Fruit fly (Drosophila melanogaster): Measurements from ENCODE around the gene CG10077.

Gene CG10077

dm6 chr3L:6981823-6982222, 26.1 kb upstream of the CG10077 start (continued):
- no peak for TF ChIP-seq ttk (GFP tag; IDR thresholded peaks at IDR 0.05)
- no peak for TF ChIP-seq slbo (GFP tag; IDR thresholded peaks at IDR 0.05)

DNA sequence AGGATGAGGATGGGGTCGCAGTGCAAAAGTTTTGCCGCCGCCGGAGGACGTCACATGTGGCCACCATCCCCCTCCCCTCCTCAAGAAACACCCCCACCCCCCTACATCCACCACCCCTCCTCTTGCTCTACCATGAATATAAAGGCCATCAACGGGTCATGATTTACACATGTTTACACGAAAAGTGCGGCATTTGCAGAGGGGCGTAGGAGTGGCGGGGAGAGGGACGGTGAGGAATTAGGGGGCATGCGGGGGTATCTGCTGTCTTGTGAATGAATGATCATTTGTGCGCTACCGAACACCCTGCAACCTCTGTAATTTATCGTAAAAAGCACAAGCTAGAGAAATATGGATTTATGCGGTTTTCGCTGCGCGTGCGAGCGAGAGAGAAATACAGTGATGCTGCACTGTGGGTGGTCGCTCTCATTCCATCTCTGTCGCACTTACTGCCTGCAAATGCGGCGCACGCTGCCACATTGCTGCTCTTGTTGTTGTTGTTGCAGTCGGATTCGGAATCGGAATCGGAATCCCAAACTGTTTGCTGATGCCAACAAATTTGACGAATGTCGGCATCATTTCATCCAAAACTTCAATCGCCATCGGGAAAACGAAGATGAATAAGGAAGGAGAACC, 25.5 kb upstream of the CG10077 start:
- peak; percentile 81 for TF ChIP-seq CG10321 (GFP tag; IDR thresholded peaks at IDR 0.05)
- 0 out of 3 replicates have a peak, but pooled peaks have one; percentile 52 for TF ChIP-seq CG2199 (GFP tag; IDR thresholded peaks at IDR 0.05)
- peak; percentile 13 for TF ChIP-seq Nf-YC (tag; optimal IDR thresholded peaks at IDR 0.05)
- TF ChIP-seq ci (GFP tag; IDR thresholded peaks at IDR 0.05): peak; percentile 80
- TF ChIP-seq HmgZ (tag; optimal IDR thresholded peaks at IDR 0.05): no peak
- peak; percentile 53 for TF ChIP-seq cwo (GFP tag; optimal IDR thresholded peaks at IDR 0.05)
- no peak for TF ChIP-seq NC2β (GFP tag; optimal IDR thresholded peaks at IDR 0.05)
- TF ChIP-seq CG10543 (GFP tag; optimal IDR thresholded peaks at IDR 0.05): peak; percentile 38
- no peak for TF ChIP-seq unpg (GFP tag; optimal IDR thresholded peaks at IDR 0.05)
- peak; percentile 71 for TF ChIP-seq abd-A (tag; optimal IDR thresholded peaks at IDR 0.05)
- TF ChIP-seq ac (GFP tag; optimal IDR thresholded peaks at IDR 0.05): no peak
- peak; percentile 10 for TF ChIP-seq Nf-YB (GFP tag; optimal IDR thresholded peaks at IDR 0.05)
- TF ChIP-seq CG6689 (GFP tag; IDR thresholded peaks at IDR 0.05): no peak
- TF ChIP-seq CG1233 (GFP tag; optimal IDR thresholded peaks at IDR 0.05): no peak
- peak; percentile 10 for TF ChIP-seq sd (tag; optimal IDR thresholded peaks at IDR 0.05)
- no peak for TF ChIP-seq HLHmδ (GFP tag; optimal IDR thresholded peaks at IDR 0.05)
- TF ChIP-seq CG31441 (GFP tag; IDR thresholded peaks at IDR 0.05): no peak
- no peak for TF ChIP-seq sqz (GFP tag; optimal IDR thresholded peaks at IDR 0.05)
- TF ChIP-seq bab2 (GFP tag; optimal IDR thresholded peaks at IDR 0.05): no peak
- TF ChIP-seq lmd (GFP tag; IDR thresholded peaks at IDR 0.05): 0 out of 2 replicates have a peak, but pooled peaks have one; percentile 23
- peak; percentile 79 for TF ChIP-seq twi (tag; optimal IDR thresholded peaks at IDR 0.05)
- TF ChIP-seq CG4360 (GFP tag; IDR thresholded peaks at IDR 0.05): peak; percentile 95
- no peak for TF ChIP-seq CG1602 (GFP tag; optimal IDR thresholded peaks at IDR 0.05)
- peak; percentile 58; the same call in 1 of the 3 replicates for TF ChIP-seq sr (GFP tag; IDR thresholded peaks at IDR 0.05)
- peak; percentile 98 for TF ChIP-seq crol (GFP tag; IDR thresholded peaks at IDR 0.05)
- no peak for TF ChIP-seq dati (GFP tag; IDR thresholded peaks at IDR 0.05)
- TF ChIP-seq CG1832 (GFP tag; optimal IDR thresholded peaks at IDR 0.05): peak; percentile 71
- peak; percentile 6 for TF ChIP-seq Deaf1 (tag; optimal IDR thresholded peaks at IDR 0.05)
- peak in 1 of 2 experiments; percentile 5 for TF ChIP-seq Hr78 (GFP tag; optimal IDR thresholded peaks at IDR 0.05)
- TF ChIP-seq CG8478 (optimal IDR thresholded peaks at IDR 0.05): peak; percentile 28

DNA sequence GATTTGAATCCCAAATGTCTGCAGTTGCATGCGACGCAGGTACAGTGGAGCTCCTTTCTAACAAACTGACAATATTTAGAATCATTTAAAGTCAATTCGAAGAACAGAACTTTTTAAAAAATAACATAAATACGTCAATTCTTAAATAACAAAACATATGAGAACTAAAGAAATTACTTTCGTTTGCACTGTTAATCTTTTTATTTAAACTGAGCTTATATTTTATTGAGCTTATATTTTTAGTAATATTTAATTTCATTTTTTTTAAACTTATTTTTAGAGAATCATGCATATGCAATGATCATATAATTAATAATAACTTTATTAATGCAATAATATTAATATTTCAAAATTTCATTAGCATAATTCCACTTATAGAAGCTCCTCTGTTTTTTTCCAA, 24.8 kb upstream of the CG10077 start:
- peak; percentile 9 for TF ChIP-seq Sox100B (GFP tag; optimal IDR thresholded peaks at IDR 0.05)
- TF ChIP-seq lola (GFP tag; optimal IDR thresholded peaks at IDR 0.05): peak in 1 of 3 experiments; percentile 14
- TF ChIP-seq bcd (GFP tag; optimal IDR thresholded peaks at IDR 0.05): no peak
- peak; percentile 27; the same call in 1 of the 3 replicates for TF ChIP-seq CG17361 (GFP tag; IDR thresholded peaks at IDR 0.05)
- no peak for TF ChIP-seq pho (GFP tag; optimal IDR thresholded peaks at IDR 0.05)
- TF ChIP-seq grau (tag; optimal IDR thresholded peaks at IDR 0.05): peak; percentile 57
- TF ChIP-seq nmo (GFP tag; optimal IDR thresholded peaks at IDR 0.05): peak; percentile 3
- peak; percentile 36; the same call in 1 of the 2 replicates for TF ChIP-seq CG31441 (GFP tag; IDR thresholded peaks at IDR 0.05)
- peak; percentile 25 for TF ChIP-seq gem (tag; optimal IDR thresholded peaks at IDR 0.05)
- peak; percentile 13 for TF ChIP-seq Ssrp (tag; optimal IDR thresholded peaks at IDR 0.05)
- no peak for TF ChIP-seq CHES-1-like (GFP tag; optimal IDR thresholded peaks at IDR 0.05)
- no peak for TF ChIP-seq CG11696 (GFP tag; IDR thresholded peaks at IDR 0.05)
- no peak for TF ChIP-seq CG34376 (GFP tag; optimal IDR thresholded peaks at IDR 0.05)
- TF ChIP-seq CG7928 (GFP tag; optimal IDR thresholded peaks at IDR 0.05): no peak
- TF ChIP-seq Sox102F (GFP tag; optimal IDR thresholded peaks at IDR 0.05): peak; percentile 12
- no peak for TF ChIP-seq CG6791 (GFP tag; IDR thresholded peaks at IDR 0.05; ENCODE audit: partially characterized antibody)
- no peak for TF ChIP-seq peb (GFP tag; IDR thresholded peaks at IDR 0.05)
- no peak for TF ChIP-seq CG3838 (GFP tag; optimal IDR thresholded peaks at IDR 0.05)

Measured in whole organism, embryonic.